Fruit fly (Drosophila melanogaster) whole organism, embryonic: Measurements from ENCODE around the gene CG17154.
A peak's percentile ranks its signal among the peaks of the same experiment; 100 is the strongest.

Experiments
- Bteb2 ChIP-seq: fragments of 200-800 bp; sonication (Bioruptor generic); optimal IDR thresholded peaks from 2 replicates; lab custom pipeline; 2016; ENCODE audit warnings: missing biosample characterization, missing genetic modification characterization
- CG10462 ChIP-seq: fragments of 200-800 bp; sonication (Bioruptor generic); optimal IDR thresholded peaks from 2 replicates; lab custom pipeline; 2016; ENCODE audit warnings: missing biosample characterization, missing genetic modification characterization
- CG10565 ChIP-seq: fragments of 200-800 bp; sonication (Bioruptor generic); optimal IDR thresholded peaks from 3 replicates; lab custom pipeline; 2016; ENCODE audit warnings: missing biosample characterization, mild to moderate bottlenecking, missing genetic modification characterization
- CG11504 ChIP-seq: fragments of 200-800 bp; sonication (Bioruptor generic); optimal IDR thresholded peaks from 3 replicates; lab custom pipeline; 2019; ENCODE audit warnings: missing biosample characterization, mild to moderate bottlenecking, missing genetic modification characterization, moderate library complexity
- CG11695 ChIP-seq: fragments of 200-800 bp; sonication (Bioruptor generic); IDR thresholded peaks from 3 replicates; pipeline ENCODE4 v1.3.6; 2022; ENCODE audit warnings: missing biosample characterization, missing genetic modification characterization
- CG12104 ChIP-seq: fragments of 200-800 bp; sonication (Bioruptor generic); optimal IDR thresholded peaks from 3 replicates; lab custom pipeline; 2016; ENCODE audit warnings: missing biosample characterization, missing genetic modification characterization
- CG14667 ChIP-seq: fragments of 200-800 bp; sonication (Bioruptor generic); IDR thresholded peaks from 2 replicates; pipeline ENCODE4 v1.3.6; 2022; ENCODE audit warnings: missing biosample characterization, missing genetic modification characterization
- CG1529 ChIP-seq: fragments of 200-800 bp; sonication (Bioruptor generic); optimal IDR thresholded peaks from 3 replicates; lab custom pipeline; 2018; ENCODE audit warnings: missing biosample characterization, missing genetic modification characterization
- CG1603 ChIP-seq: fragments of 200-800 bp; sonication (Bioruptor generic); optimal IDR thresholded peaks from 2 replicates; lab custom pipeline; 2019; ENCODE audit warnings: missing biosample characterization, mild to moderate bottlenecking, missing genetic modification characterization, moderate library complexity
- CG17361 ChIP-seq: fragments of 200-800 bp; sonication (Bioruptor generic); IDR thresholded peaks from 3 replicates; pipeline ENCODE4 v1.3.6; 2022; ENCODE audit warnings: missing biosample characterization, missing genetic modification characterization
- CG17385 ChIP-seq: fragments of 200-800 bp; sonication (Bioruptor generic); optimal IDR thresholded peaks from 3 replicates; lab custom pipeline; 2018; ENCODE audit warnings: missing biosample characterization, mild to moderate bottlenecking, missing genetic modification characterization
- CG2199 ChIP-seq: fragments of 200-800 bp; sonication (Bioruptor generic); IDR thresholded peaks from 3 replicates; pipeline ENCODE4 v1.3.6; 2022; ENCODE audit warnings: missing biosample characterization, missing genetic modification characterization
- CG31365 ChIP-seq: fragments of 200-800 bp; sonication (Bioruptor generic); optimal IDR thresholded peaks from 2 replicates; lab custom pipeline; 2018; ENCODE audit warnings: missing biosample characterization, mild to moderate bottlenecking, missing genetic modification characterization
- CG32767 ChIP-seq: fragments of 200-800 bp; sonication (Bioruptor generic); IDR thresholded peaks from 2 replicates; pipeline ENCODE4 v1.3.6; 2022; ENCODE audit warnings: missing biosample characterization, missing genetic modification characterization
- CG4360 ChIP-seq: fragments of 200-800 bp; sonication (Bioruptor generic); IDR thresholded peaks from 2 replicates; pipeline ENCODE4 v1.3.6; 2022; ENCODE audit warnings: missing biosample characterization, missing genetic modification characterization
- CG9437 ChIP-seq: fragments of 200-800 bp; sonication (Bioruptor generic); optimal IDR thresholded peaks from 2 replicates; lab custom pipeline; 2018; ENCODE audit warnings: missing biosample characterization, mild to moderate bottlenecking, missing genetic modification characterization
- CrebB ChIP-seq: fragments of 200-800 bp; sonication (Bioruptor generic); optimal IDR thresholded peaks from 3 replicates; lab custom pipeline; 2018; ENCODE audit warnings: missing biosample characterization, mild to moderate bottlenecking, missing genetic modification characterization
- Dek ChIP-seq: fragments of 200-800 bp; sonication (Bioruptor generic); optimal IDR thresholded peaks from 3 replicates; lab custom pipeline; 2019; ENCODE audit warnings: missing biosample characterization, mild to moderate bottlenecking, missing genetic modification characterization, moderate library complexity
- Doc3 ChIP-seq: fragments of 200-800 bp; sonication (Bioruptor generic); IDR thresholded peaks from 3 replicates; pipeline ENCODE4 v1.3.6; 2022; ENCODE audit warnings: missing biosample characterization, missing genetic modification characterization; ENCODE audit not compliant: partially characterized antibody
- Drgx ChIP-seq: fragments of 200-800 bp; sonication (Bioruptor generic); IDR thresholded peaks from 2 replicates; pipeline ENCODE4 v1.3.6; 2022; ENCODE audit warnings: missing biosample characterization, missing genetic modification characterization
- HLH3B ChIP-seq: fragments of 200-800 bp; sonication (Bioruptor generic); IDR thresholded peaks from 2 replicates; pipeline ENCODE4 v1.3.6; 2022; ENCODE audit warnings: missing biosample characterization, missing genetic modification characterization
- HLH4C ChIP-seq: fragments of 200-800 bp; sonication (Bioruptor generic); IDR thresholded peaks from 3 replicates; pipeline ENCODE4 v1.3.6; 2022; ENCODE audit warnings: missing biosample characterization, missing genetic modification characterization; ENCODE audit not compliant: partially characterized antibody
- Jarid2 ChIP-seq: fragments of 200-800 bp; sonication (Bioruptor generic); optimal IDR thresholded peaks from 3 replicates; lab custom pipeline; 2017; ENCODE audit warnings: mild to moderate bottlenecking, missing biosample characterization, missing genetic modification reagents, missing genetic modification characterization
- Lim3 ChIP-seq: fragments of 200-800 bp; sonication (Bioruptor generic); IDR thresholded peaks from 2 replicates; pipeline ENCODE4 v1.3.6; 2022; ENCODE audit warnings: missing biosample characterization, missing genetic modification characterization
- Mrtf ChIP-seq: fragments of 200-800 bp; sonication (Bioruptor generic); IDR thresholded peaks from 3 replicates; pipeline ENCODE4 v1.3.6; 2022; ENCODE audit warnings: missing biosample characterization, missing genetic modification characterization
- Myb ChIP-seq: fragments of 200-800 bp; sonication (Bioruptor generic); optimal IDR thresholded peaks from 2 replicates; lab custom pipeline; 2016; ENCODE audit warnings: missing biosample characterization, missing genetic modification characterization
- Oli ChIP-seq: fragments of 200-800 bp; sonication (Bioruptor generic); optimal IDR thresholded peaks from 2 replicates; lab custom pipeline; 2018; ENCODE audit warnings: missing biosample characterization, mild to moderate bottlenecking, missing genetic modification characterization, moderate library complexity
- Ssrp ChIP-seq: fragments of 200-800 bp; sonication (Bioruptor generic); optimal IDR thresholded peaks from 2 replicates; lab custom pipeline; 2018; ENCODE audit warnings: missing biosample characterization, mild to moderate bottlenecking, missing genetic modification characterization, moderate library complexity
- Tbp ChIP-seq: fragments of >200 bp; optimal IDR thresholded peaks from 2 replicates; lab custom pipeline; 2018; ENCODE audit warnings: missing biosample characterization, missing genetic modification characterization
- Trl ChIP-seq, 3 experiments: fragments of >200 bp in 2 of 3; fragments of 200-800 bp in 1 of 3; sonication (Bioruptor generic) in 1 of 3; optimal IDR thresholded peaks; 2 replicates in 1 of 3; 3 replicates in 2 of 3; lab custom pipeline; 2016 to 2017; ENCODE audit warnings: missing biosample characterization in 1 of 3, missing genetic modification characterization in 1 of 3
- abd-A ChIP-seq: fragments of 200-800 bp; sonication (Bioruptor generic); optimal IDR thresholded peaks from 3 replicates; lab custom pipeline; 2019; ENCODE audit warnings: missing biosample characterization, mild to moderate bottlenecking, missing genetic modification characterization, moderate library complexity
- crol ChIP-seq: fragments of 200-800 bp; sonication (Bioruptor generic); IDR thresholded peaks from 2 replicates; pipeline ENCODE4 v1.3.6; 2022; ENCODE audit warnings: missing biosample characterization, missing genetic modification characterization
- dysf ChIP-seq: fragments of 200-800 bp; sonication (Bioruptor generic); IDR thresholded peaks from 3 replicates; pipeline ENCODE4 v1.3.6; 2022; ENCODE audit warnings: missing biosample characterization, missing genetic modification characterization
- ewg ChIP-seq: fragments of 200-800 bp; sonication (Bioruptor generic); optimal IDR thresholded peaks from 3 replicates; lab custom pipeline; 2017; ENCODE audit warnings: mild to moderate bottlenecking, missing biosample characterization, missing genetic modification reagents, missing genetic modification characterization
- fd102C ChIP-seq: fragments of 200-800 bp; sonication (Bioruptor generic); optimal IDR thresholded peaks from 2 replicates; lab custom pipeline; 2018; ENCODE audit warnings: missing biosample characterization, mild to moderate bottlenecking, missing genetic modification characterization, moderate library complexity
- fd96Cb ChIP-seq: fragments of 200-800 bp; sonication (Bioruptor generic); optimal IDR thresholded peaks from 2 replicates; lab custom pipeline; 2018; ENCODE audit warnings: missing biosample characterization, mild to moderate bottlenecking, missing genetic modification characterization, moderate library complexity
- gem ChIP-seq: fragments of 200-800 bp; sonication (Bioruptor generic); optimal IDR thresholded peaks from 2 replicates; lab custom pipeline; 2019; ENCODE audit warnings: missing biosample characterization, mild to moderate bottlenecking, missing genetic modification characterization, moderate library complexity
- gsb-n ChIP-seq: fragments of 200-800 bp; sonication (Bioruptor generic); optimal IDR thresholded peaks from 3 replicates; lab custom pipeline; 2018; ENCODE audit warnings: missing biosample characterization, mild to moderate bottlenecking, missing genetic modification characterization
- kay ChIP-seq: fragments of 200-800 bp; sonication (Bioruptor generic); optimal IDR thresholded peaks from 2 replicates; lab custom pipeline; 2016; ENCODE audit warnings: missing biosample characterization, missing genetic modification characterization
- lmd ChIP-seq: fragments of 200-800 bp; sonication (Bioruptor generic); IDR thresholded peaks from 2 replicates; pipeline ENCODE4 v1.3.6; 2022; ENCODE audit warnings: missing biosample characterization, missing genetic modification characterization
- lov ChIP-seq, 2 experiments: fragments of 200-800 bp in 1 of 2; fragments of >200 bp in 1 of 2; sonication (Bioruptor generic) in 1 of 2; IDR thresholded peaks in 1 of 2; optimal IDR thresholded peaks in 1 of 2; 2 replicates in 1 of 2; 3 replicates in 1 of 2; pipeline versions ENCODE4 v1.3.6 to Lab custom; 2017 to 2022; ENCODE audit warnings: missing biosample characterization in 1 of 2, missing genetic modification characterization in 1 of 2
- maf-S ChIP-seq: fragments of 200-800 bp; sonication (Bioruptor generic); optimal IDR thresholded peaks from 2 replicates; lab custom pipeline; 2016; ENCODE audit warnings: missing biosample characterization, missing genetic modification characterization
- nom ChIP-seq: fragments of 200-800 bp; sonication (Bioruptor generic); optimal IDR thresholded peaks from 2 replicates; lab custom pipeline; 2017; ENCODE audit warnings: missing biosample characterization, missing genetic modification characterization, mild to moderate bottlenecking, moderate library complexity, missing genetic modification reagents
- pb ChIP-seq: fragments of 200-800 bp; sonication (Bioruptor generic); optimal IDR thresholded peaks from 3 replicates; lab custom pipeline; 2016; ENCODE audit warnings: missing biosample characterization, missing genetic modification characterization
- phol ChIP-seq: fragments of 200-800 bp; sonication (Bioruptor generic); optimal IDR thresholded peaks from 3 replicates; lab custom pipeline; 2018; ENCODE audit warnings: missing biosample characterization, mild to moderate bottlenecking, missing genetic modification characterization, moderate library complexity
- sc ChIP-seq, 3 experiments: fragments of >200 bp in 2 of 3; fragments of 200-800 bp in 1 of 3; sonication (Bioruptor generic) in 1 of 3; optimal IDR thresholded peaks; 2 replicates in 2 of 3; 3 replicates in 1 of 3; lab custom pipeline; 2017; ENCODE audit warnings: mild to moderate bottlenecking in 1 of 3, missing biosample characterization in 1 of 3, missing genetic modification characterization in 1 of 3, missing genetic modification reagents in 1 of 3
- vfl ChIP-seq: fragments of 200-800 bp; sonication (Bioruptor generic); optimal IDR thresholded peaks from 2 replicates; lab custom pipeline; 2016; ENCODE audit warnings: missing biosample characterization, missing genetic modification characterization
- z ChIP-seq: fragments of 200-800 bp; sonication (Bioruptor generic); IDR thresholded peaks from 3 replicates; pipeline ENCODE4 v1.3.6; 2022; ENCODE audit warnings: missing biosample characterization, missing genetic modification characterization

CG17154 gene

DNA sequence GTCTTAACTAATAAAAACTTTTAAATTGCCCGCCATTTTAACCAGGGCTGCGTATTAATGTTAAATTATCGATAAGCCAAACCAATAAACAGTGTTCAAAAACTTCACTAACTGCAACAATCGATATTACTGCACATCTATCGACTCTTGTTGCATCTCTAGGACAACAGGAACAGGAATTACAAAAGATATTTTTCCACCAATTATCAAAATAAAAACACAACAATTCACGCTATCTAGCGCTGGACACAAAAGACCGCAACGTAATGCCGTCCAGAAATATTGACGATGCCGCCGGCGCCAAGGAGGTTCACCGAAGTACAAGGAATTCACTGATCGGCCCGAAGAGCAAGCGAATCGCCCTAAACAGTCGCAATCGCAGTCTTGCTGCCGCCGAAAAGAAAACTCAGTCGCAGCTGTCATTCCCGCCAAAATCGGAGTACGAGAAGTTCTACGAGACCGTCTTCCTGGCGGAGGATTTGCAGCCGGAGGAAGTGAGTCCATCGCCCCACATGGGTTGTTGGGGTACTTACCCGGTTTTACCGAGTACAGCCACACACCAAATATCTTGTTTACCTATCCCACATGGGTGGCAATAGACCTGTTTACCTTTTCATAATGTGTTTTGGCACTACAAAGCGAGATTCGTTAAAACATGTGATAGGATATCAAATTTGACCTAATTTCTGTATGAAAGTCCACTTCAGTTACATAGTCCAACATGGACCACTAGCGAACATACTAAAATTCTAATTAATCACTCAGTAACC, 27.7 kb downstream of the CG17154 start, which contains the start of gene vers (continued):
- TF ChIP-seq lmd (GFP tag; lab: Robert Waterston, UW) (no peak; the same call in 1 of the 2 replicates), Lim3 (GFP tag; lab: Robert Waterston, UW) (no peak), Dek (tag; lab: Kevin White, UChicago) (no peak), CG10462 (GFP tag; lab: Kevin White, UChicago) (no peak), Tbp (GFP tag; lab: Kevin White, UChicago) (no peak), HLH3B (GFP tag; lab: Robert Waterston, UW) (no peak), HLH4C (peak; percentile 90), CG4360 (no peak), CG17385 (GFP tag; lab: Kevin White, UChicago) (no peak), Ssrp (tag; lab: Kevin White, UChicago) (no peak), Oli (no peak), Jarid2 (GFP tag; lab: Kevin White, UChicago) (no peak), CG1529 (GFP tag; lab: Kevin White, UChicago) (no peak), Trl (optimal IDR thresholded peaks at IDR 0.05; lab: Kevin White, UChicago) (no peak), Trl (GFP tag; optimal IDR thresholded peaks at IDR 0.05; lab: Kevin White, UChicago) (peak; percentile 52), CG31365 (tag; lab: Kevin White, UChicago) (no peak), gsb-n (tag; lab: Kevin White, UChicago) (peak; percentile 19), CG1603 (peak; percentile 70), sc (optimal IDR thresholded peaks at IDR 0.05; lab: Kevin White, UChicago) (no peak), sc (GFP tag; optimal IDR thresholded peaks at IDR 0.05; lab: Kevin White, UChicago) (no peak), gem (tag; lab: Kevin White, UChicago) (no peak), CG10565 (GFP tag; lab: Kevin White, UChicago) (no peak), CrebB (tag; lab: Kevin White, UChicago) (no peak), Mrtf (GFP tag; lab: Robert Waterston, UW) (no peak), phol (tag; lab: Kevin White, UChicago) (peak; percentile 38), CG11695 (GFP tag; lab: Robert Waterston, UW) (0 out of 3 replicates have a peak, but pooled peaks have one; percentile 23), CG9437 (no peak), dysf (no peak), maf-S (GFP tag; lab: Kevin White, UChicago) (no peak), CG12104 (no peak), Drgx (GFP tag; lab: Robert Waterston, UW) (no peak), lov (optimal IDR thresholded peaks at IDR 0.05; lab: Kevin White, UChicago) (no peak), lov (GFP tag; IDR thresholded peaks at IDR 0.05; lab: Robert Waterston, UW) (no peak), vfl (GFP tag; lab: Kevin White, UChicago) (peak; percentile 12), Bteb2 (GFP tag; lab: Kevin White, UChicago) (no peak), CG17361 (GFP tag; lab: Robert Waterston, UW) (0 out of 3 replicates have a peak, but pooled peaks have one; percentile 34), fd96Cb (tag; lab: Kevin White, UChicago) (no peak), CG11504 (tag; lab: Kevin White, UChicago) (peak; percentile 21), Myb (GFP tag; lab: Kevin White, UChicago) (peak; percentile 14), CG2199 (no peak), z (GFP tag; lab: Robert Waterston, UW) (no peak), CG32767 (GFP tag; lab: Robert Waterston, UW) (no peak), Doc3 (GFP tag; lab: Robert Waterston, UW) (peak; percentile 91), nom (no peak), ewg (GFP tag; lab: Kevin White, UChicago) (no peak), pb (GFP tag; lab: Kevin White, UChicago) (no peak), kay (GFP tag; lab: Kevin White, UChicago) (no peak), CG14667 (GFP tag; lab: Robert Waterston, UW) (no peak), crol (no peak), fd102C (GFP tag; lab: Kevin White, UChicago) (no peak), abd-A (tag; lab: Kevin White, UChicago) (no peak)
